Fruit fly (Drosophila melanogaster) whole organism, embryonic: Measurements from ENCODE around the gene CG4951.
A peak's percentile ranks its signal among the peaks of the same experiment; 100 is the strongest.

Source experiments
- Adf1 ChIP-seq: fragments of 200-800 bp; sonication (Bioruptor generic); IDR thresholded peaks from 2 replicates; pipeline ENCODE4 v1.3.6; 2022; ENCODE audit warnings: missing biosample characterization, missing genetic modification characterization
- Aef1 ChIP-seq: fragments of 200-800 bp; sonication (Bioruptor generic); IDR thresholded peaks from 3 replicates; pipeline ENCODE4 v1.3.6; 2022; ENCODE audit warnings: missing biosample characterization, missing genetic modification characterization
- CG11456 ChIP-seq: fragments of 200-800 bp; sonication (Bioruptor generic); IDR thresholded peaks from 3 replicates; pipeline ENCODE4 v1.3.6; 2022; ENCODE audit warnings: missing biosample characterization, missing genetic modification characterization
- CG12744 ChIP-seq: fragments of 200-800 bp; sonication (Bioruptor generic); optimal IDR thresholded peaks from 2 replicates; lab custom pipeline; 2016; ENCODE audit warnings: missing biosample characterization, missing genetic modification characterization
- CG13123 ChIP-seq: fragments of 200-800 bp; sonication (Bioruptor generic); optimal IDR thresholded peaks from 2 replicates; lab custom pipeline; 2016; ENCODE audit warnings: missing biosample characterization, missing genetic modification characterization
- CG13296 ChIP-seq: fragments of 200-800 bp; sonication (Bioruptor generic); optimal IDR thresholded peaks from 3 replicates; lab custom pipeline; 2018; ENCODE audit warnings: missing biosample characterization, mild to moderate bottlenecking, missing genetic modification characterization
- CG13624 ChIP-seq: fragments of 200-800 bp; sonication (Bioruptor generic); optimal IDR thresholded peaks from 2 replicates; lab custom pipeline; 2016; ENCODE audit warnings: missing biosample characterization, missing genetic modification characterization
- CG14441 ChIP-seq: fragments of 200-800 bp; sonication (Bioruptor generic); IDR thresholded peaks from 2 replicates; pipeline ENCODE4 v1.3.6; 2022; ENCODE audit warnings: missing biosample characterization, missing genetic modification characterization
- CG16779 ChIP-seq: fragments of 200-800 bp; sonication (Bioruptor generic); IDR thresholded peaks from 2 replicates; pipeline ENCODE4 v1.3.6; 2022; ENCODE audit warnings: missing biosample characterization, missing genetic modification characterization
- CG17328 ChIP-seq: fragments of 200-800 bp; sonication (Bioruptor generic); IDR thresholded peaks from 2 replicates; pipeline ENCODE4 v1.3.6; 2022; ENCODE audit warnings: missing biosample characterization, missing genetic modification characterization
- CG17385 ChIP-seq: fragments of 200-800 bp; sonication (Bioruptor generic); optimal IDR thresholded peaks from 3 replicates; lab custom pipeline; 2018; ENCODE audit warnings: missing biosample characterization, mild to moderate bottlenecking, missing genetic modification characterization
- CG18011 ChIP-seq: fragments of 200-800 bp; sonication (Bioruptor generic); optimal IDR thresholded peaks from 2 replicates; lab custom pipeline; 2017; ENCODE audit warnings: missing biosample characterization, missing genetic modification characterization, mild to moderate bottlenecking, moderate library complexity, missing genotype
- CG2116 ChIP-seq: fragments of 200-800 bp; sonication (Bioruptor generic); optimal IDR thresholded peaks from 3 replicates; lab custom pipeline; 2018; ENCODE audit warnings: missing biosample characterization, mild to moderate bottlenecking, missing genetic modification characterization
- CG5180 ChIP-seq: fragments of 200-800 bp; sonication (Bioruptor generic); optimal IDR thresholded peaks from 3 replicates; lab custom pipeline; 2017; ENCODE audit warnings: missing biosample characterization, missing genetic modification characterization, mild to moderate bottlenecking, moderate library complexity, missing genetic modification reagents
- CG6654 ChIP-seq: fragments of 200-800 bp; sonication (Bioruptor generic); optimal IDR thresholded peaks from 2 replicates; lab custom pipeline; 2017; ENCODE audit warnings: missing biosample characterization, mild to moderate bottlenecking, missing genetic modification characterization
- CG8944 ChIP-seq: fragments of 200-800 bp; sonication (Bioruptor generic); optimal IDR thresholded peaks from 3 replicates; lab custom pipeline; 2016; ENCODE audit warnings: missing biosample characterization, missing genetic modification characterization
- CG9727 ChIP-seq: fragments of 200-800 bp; sonication (Bioruptor generic); optimal IDR thresholded peaks from 3 replicates; lab custom pipeline; 2017; ENCODE audit warnings: missing biosample characterization, mild to moderate bottlenecking, missing genetic modification characterization
- CG9817 ChIP-seq: fragments of 200-800 bp; sonication (Bioruptor generic); optimal IDR thresholded peaks from 2 replicates; lab custom pipeline; 2018; ENCODE audit warnings: missing biosample characterization, mild to moderate bottlenecking, missing genetic modification characterization, moderate library complexity
- E2f1 ChIP-seq: fragments of 200-800 bp; sonication (Bioruptor generic); IDR thresholded peaks from 2 replicates; pipeline ENCODE4 v1.3.6; 2022; ENCODE audit warnings: missing biosample characterization, missing genetic modification characterization
- Fer2 ChIP-seq: fragments of 200-800 bp; sonication (Bioruptor generic); optimal IDR thresholded peaks from 2 replicates; lab custom pipeline; 2018; ENCODE audit warnings: missing biosample characterization, mild to moderate bottlenecking, missing genetic modification characterization, moderate library complexity
- Hr51 ChIP-seq, 2 experiments: fragments of 200-800 bp; sonication (Bioruptor generic); optimal IDR thresholded peaks; 2 replicates in 1 of 2; 3 replicates in 1 of 2; lab custom pipeline; 2016 to 2018; ENCODE audit warnings: missing biosample characterization in 2 of 2, missing genetic modification characterization in 2 of 2, mild to moderate bottlenecking in 1 of 2, moderate library complexity in 1 of 2
- Hr78 ChIP-seq, 2 experiments: fragments of 200-800 bp in 1 of 2; fragments of >200 bp in 1 of 2; sonication (Bioruptor generic) in 1 of 2; optimal IDR thresholded peaks; 2 replicates each; lab custom pipeline; 2017 to 2019; ENCODE audit warnings: missing biosample characterization in 2 of 2, missing genetic modification characterization in 2 of 2, mild to moderate bottlenecking in 1 of 2, moderate library complexity in 1 of 2
- Lim3 ChIP-seq: fragments of 200-800 bp; sonication (Bioruptor generic); IDR thresholded peaks from 2 replicates; pipeline ENCODE4 v1.3.6; 2022; ENCODE audit warnings: missing biosample characterization, missing genetic modification characterization
- MTF-1 ChIP-seq: fragments of 200-800 bp; sonication (Bioruptor generic); optimal IDR thresholded peaks from 2 replicates; lab custom pipeline; 2018; ENCODE audit warnings: missing biosample characterization, mild to moderate bottlenecking, missing genetic modification characterization, borderline replicate concordance
- Med ChIP-seq: fragments of 200-800 bp; sonication (Bioruptor generic); peaks from one replicate; lab custom pipeline; 2016; ENCODE audit warnings: missing biosample characterization, missing genetic modification characterization, mild to moderate bottlenecking, inconsistent platforms, moderate library complexity
- PHDP ChIP-seq: fragments of 200-800 bp; sonication (Bioruptor generic); optimal IDR thresholded peaks from 3 replicates; lab custom pipeline; 2018; ENCODE audit warnings: missing biosample characterization, mild to moderate bottlenecking, missing genetic modification characterization, moderate library complexity
- Taf1 ChIP-seq: fragments of 200-800 bp; sonication (Bioruptor generic); IDR thresholded peaks from 2 replicates; pipeline ENCODE4 v1.3.6; 2022; ENCODE audit warnings: missing biosample characterization, missing genetic modification characterization
- Usf ChIP-seq: fragments of 200-800 bp; sonication (Bioruptor generic); optimal IDR thresholded peaks from 2 replicates; lab custom pipeline; 2017; ENCODE audit warnings: missing genotype, missing biosample characterization, missing genetic modification characterization
- ash1 ChIP-seq: fragments of 200-800 bp; sonication (Bioruptor generic); optimal IDR thresholded peaks from 2 replicates; lab custom pipeline; 2018; ENCODE audit warnings: missing biosample characterization, mild to moderate bottlenecking, missing genetic modification characterization
- bcd ChIP-seq: fragments of 200-800 bp; sonication (Bioruptor generic); optimal IDR thresholded peaks from 2 replicates; lab custom pipeline; 2017; ENCODE audit warnings: missing biosample characterization, mild to moderate bottlenecking, missing genetic modification characterization
- bsh ChIP-seq, 2 experiments: fragments of 200-800 bp; sonication (Bioruptor generic); optimal IDR thresholded peaks; 2 replicates each; lab custom pipeline; 2017 to 2018; ENCODE audit warnings: mild to moderate bottlenecking in 2 of 2, missing biosample characterization in 2 of 2, missing genetic modification characterization in 2 of 2, moderate library complexity in 1 of 2
- chinmo ChIP-seq: fragments of 200-800 bp; sonication (Bioruptor generic); IDR thresholded peaks from 4 replicates; pipeline ENCODE4 v1.3.6; 2022; ENCODE audit warnings: missing biosample characterization, missing genetic modification characterization; ENCODE audit not compliant: partially characterized antibody
- fd96Cb ChIP-seq: fragments of 200-800 bp; sonication (Bioruptor generic); optimal IDR thresholded peaks from 2 replicates; lab custom pipeline; 2018; ENCODE audit warnings: missing biosample characterization, mild to moderate bottlenecking, missing genetic modification characterization, moderate library complexity
- h ChIP-seq: fragments of >200 bp; optimal IDR thresholded peaks from 2 replicates; lab custom pipeline; 2017
- hth ChIP-seq: fragments of >200 bp; optimal IDR thresholded peaks from 2 replicates; lab custom pipeline; 2017; ENCODE audit warnings: inconsistent platforms
- kay ChIP-seq: fragments of 200-800 bp; sonication (Bioruptor generic); optimal IDR thresholded peaks from 2 replicates; lab custom pipeline; 2016; ENCODE audit warnings: missing biosample characterization, missing genetic modification characterization
- lab ChIP-seq: fragments of 200-800 bp; sonication (Bioruptor generic); optimal IDR thresholded peaks from 3 replicates; lab custom pipeline; 2017; ENCODE audit warnings: missing biosample characterization, missing genetic modification characterization, mild to moderate bottlenecking, moderate library complexity, missing genetic modification reagents
- lbe ChIP-seq: fragments of 200-800 bp; sonication (Bioruptor generic); optimal IDR thresholded peaks from 2 replicates; lab custom pipeline; 2016; ENCODE audit warnings: missing biosample characterization, mild to moderate bottlenecking, missing genetic modification characterization
- lmd ChIP-seq: fragments of 200-800 bp; sonication (Bioruptor generic); IDR thresholded peaks from 2 replicates; pipeline ENCODE4 v1.3.6; 2022; ENCODE audit warnings: missing biosample characterization, missing genetic modification characterization
- nerfin-2 ChIP-seq: fragments of 200-800 bp; sonication (Bioruptor generic); IDR thresholded peaks from 2 replicates; pipeline ENCODE4 v1.3.6; 2022; ENCODE audit warnings: missing biosample characterization, missing genetic modification characterization; ENCODE audit not compliant: partially characterized antibody
- nmo ChIP-seq: fragments of 200-800 bp; sonication (Bioruptor generic); optimal IDR thresholded peaks from 2 replicates; lab custom pipeline; 2018; ENCODE audit warnings: missing biosample characterization, mild to moderate bottlenecking, missing genetic modification characterization, moderate library complexity
- odd ChIP-seq: fragments of 200-800 bp; sonication (Bioruptor generic); optimal IDR thresholded peaks from 2 replicates; lab custom pipeline; 2017; ENCODE audit warnings: missing biosample characterization, mild to moderate bottlenecking, missing genetic modification characterization
- peb ChIP-seq: fragments of 200-800 bp; sonication (Bioruptor generic); IDR thresholded peaks from 2 replicates; pipeline ENCODE4 v1.3.6; 2022; ENCODE audit warnings: missing biosample characterization, missing genetic modification characterization
- pros ChIP-seq: fragments of 200-800 bp; sonication (Bioruptor generic); optimal IDR thresholded peaks from 3 replicates; lab custom pipeline; 2019; ENCODE audit warnings: missing biosample characterization, mild to moderate bottlenecking, missing genetic modification characterization, moderate library complexity
- row ChIP-seq: fragments of 200-800 bp; sonication (Bioruptor generic); IDR thresholded peaks from 3 replicates; pipeline ENCODE4 v1.3.6; 2022; ENCODE audit warnings: missing biosample characterization, missing genetic modification characterization
- salm ChIP-seq: fragments of 200-800 bp; sonication (Bioruptor generic); optimal IDR thresholded peaks from 2 replicates; lab custom pipeline; 2018; ENCODE audit warnings: missing biosample characterization, mild to moderate bottlenecking, missing genetic modification characterization
- slbo ChIP-seq: fragments of 200-800 bp; sonication (Bioruptor generic); IDR thresholded peaks from 2 replicates; pipeline ENCODE4 v1.3.6; 2022; ENCODE audit warnings: missing biosample characterization, missing genetic modification characterization
- stc ChIP-seq: fragments of 200-800 bp; sonication (Bioruptor generic); IDR thresholded peaks from 2 replicates; pipeline ENCODE4 v1.3.6; 2022; ENCODE audit warnings: missing biosample characterization, missing genetic modification characterization
- ttk ChIP-seq: fragments of 200-800 bp; sonication (Bioruptor generic); IDR thresholded peaks from 2 replicates; pipeline ENCODE4 v2.1.2; 2022; ENCODE audit warnings: missing biosample characterization, missing genetic modification characterization
- tx ChIP-seq: fragments of 200-800 bp; sonication (Bioruptor generic); optimal IDR thresholded peaks from 2 replicates; lab custom pipeline; 2016; ENCODE audit warnings: missing biosample characterization, missing genetic modification characterization
- wdn ChIP-seq: fragments of 200-800 bp; sonication (Bioruptor generic); IDR thresholded peaks from 2 replicates; pipeline ENCODE4 v1.3.6; 2022; ENCODE audit warnings: missing biosample characterization, missing genetic modification characterization

Gene CG4951

dm6 chr3R:27946555-27947204 is 7.2 kb downstream of the CG4951 start (continued):
- no peak for TF ChIP-seq Hr78 (GFP tag; optimal IDR thresholded peaks at IDR 0.05; lab: Kevin White, UChicago)
- no peak for TF ChIP-seq CG17328 (GFP tag; lab: Robert Waterston, UW)
- TF ChIP-seq CG13123 (GFP tag; lab: Kevin White, UChicago), result no peak
- no peak for TF ChIP-seq CG11456
- peak; percentile 36 for TF ChIP-seq Med (GFP tag; lab: Kevin White, UChicago)
- no peak for TF ChIP-seq CG16779 (GFP tag; lab: Robert Waterston, UW)
- no peak for TF ChIP-seq CG9727 (GFP tag; lab: Kevin White, UChicago)
- TF ChIP-seq nerfin-2 (GFP tag; lab: Robert Waterston, UW), result no peak
- TF ChIP-seq tx (GFP tag; lab: Kevin White, UChicago), result no peak
- no peak for TF ChIP-seq CG13624 (GFP tag; lab: Kevin White, UChicago)
- TF ChIP-seq h (lab: Kevin White, UChicago), result no peak
- no peak for TF ChIP-seq MTF-1
- TF ChIP-seq bcd (GFP tag; lab: Kevin White, UChicago), result no peak
- TF ChIP-seq Taf1, result no peak
- TF ChIP-seq kay (GFP tag; lab: Kevin White, UChicago), result no peak
- TF ChIP-seq nmo (GFP tag; lab: Kevin White, UChicago), result no peak
- no peak for TF ChIP-seq peb
- no peak for TF ChIP-seq E2f1 (GFP tag; lab: Robert Waterston, UW)
- no peak for TF ChIP-seq lbe
- TF ChIP-seq ttk (GFP tag; lab: Robert Waterston, UW), result no peak
- TF ChIP-seq CG8944 (GFP tag; lab: Kevin White, UChicago), result no peak
- TF ChIP-seq salm (tag; lab: Kevin White, UChicago), result no peak
- no peak for TF ChIP-seq fd96Cb (tag; lab: Kevin White, UChicago)
- peak; percentile 13 for TF ChIP-seq pros
- TF ChIP-seq slbo, result no peak
- TF ChIP-seq Lim3 (GFP tag; lab: Robert Waterston, UW), result no peak
- TF ChIP-seq lab (GFP tag; lab: Kevin White, UChicago), result peak; percentile 5
- TF ChIP-seq odd (GFP tag; lab: Kevin White, UChicago), result peak; percentile 34
- no peak for TF ChIP-seq Hr51 (GFP tag; optimal IDR thresholded peaks at IDR 0.05; lab: Kevin White, UChicago)
- no peak for TF ChIP-seq Usf (GFP tag; lab: Kevin White, UChicago)
- TF ChIP-seq CG17385 (GFP tag; lab: Kevin White, UChicago), result no peak
- TF ChIP-seq bsh (GFP tag; optimal IDR thresholded peaks at IDR 0.05; lab: Kevin White, UChicago), result peak in 1 of 2 experiments; percentile 46
- TF ChIP-seq wdn (GFP tag; lab: Robert Waterston, UW), result no peak
- peak; percentile 28 for TF ChIP-seq CG5180 (GFP tag; lab: Kevin White, UChicago)
- no peak for TF ChIP-seq CG2116 (GFP tag; lab: Kevin White, UChicago)
- TF ChIP-seq CG14441 (GFP tag; lab: Robert Waterston, UW), result no peak
- no peak for TF ChIP-seq CG9817
- TF ChIP-seq Fer2, result no peak
- TF ChIP-seq CG18011, result no peak
- TF ChIP-seq Aef1 (GFP tag; lab: Robert Waterston, UW), result no peak
- TF ChIP-seq chinmo, result 0 out of 4 replicates have a peak, but pooled peaks have one; percentile 7
- no peak for TF ChIP-seq stc (GFP tag; lab: Robert Waterston, UW)
- peak; percentile 44 for TF ChIP-seq CG13296 (GFP tag; lab: Kevin White, UChicago)
- no peak for TF ChIP-seq CG6654 (GFP tag; lab: Kevin White, UChicago)
- peak; percentile 41 for TF ChIP-seq PHDP (tag; lab: Kevin White, UChicago)
- no peak for TF ChIP-seq Adf1 (GFP tag; lab: Robert Waterston, UW)
- no peak for TF ChIP-seq hth
- no peak for TF ChIP-seq lmd (GFP tag; lab: Robert Waterston, UW)
- no peak for TF ChIP-seq CG12744 (GFP tag; lab: Kevin White, UChicago)
- TF ChIP-seq row, result no peak
- TF ChIP-seq ash1 (GFP tag; lab: Kevin White, UChicago), result no peak
